Worm (Caenorhabditis elegans): ENCODE data around the gene cyp-29A2.

The cyp-29A2 gene

ce11 chrV:11196109-11196508 lies 21.3 kb upstream of the cyp-29A2 start, which contains the start of gene clc-6:
Gene clc-6 (minus strand): TSS chrV:11196209.
- no peak for TF ChIP-seq ces-1 (GFP tag; optimal IDR thresholded peaks at IDR 0.05)

ce11 chrV:11196631-11197258 lies 20.6 kb upstream of the cyp-29A2 start:
- no peak for TF ChIP-seq mab-5 (tag; optimal IDR thresholded peaks at IDR 0.05)
- TF ChIP-seq M03D4.4 (tag; optimal IDR thresholded peaks at IDR 0.05), result no peak
- TF ChIP-seq ham-2 (GFP tag; optimal IDR thresholded peaks at IDR 0.05), result no peak
- no peak for TF ChIP-seq mls-2 (tag; optimal IDR thresholded peaks at IDR 0.05)
- TF ChIP-seq lin-32 (GFP tag; optimal IDR thresholded peaks at IDR 0.05), result no peak
- TF ChIP-seq nhr-237 (tag; optimal IDR thresholded peaks at IDR 0.05), result no peak
- TF ChIP-seq sptf-1 (tag; optimal IDR thresholded peaks at IDR 0.05), result no peak
- TF ChIP-seq bed-3 (GFP tag; optimal IDR thresholded peaks at IDR 0.05), result no peak
- TF ChIP-seq cnd-1 (tag; optimal IDR thresholded peaks at IDR 0.05), result no peak

ce11 chrV:11198094-11198493 lies 19.3 kb upstream of the cyp-29A2 start:
- TF ChIP-seq blmp-1 (tag; optimal IDR thresholded peaks at IDR 0.05), result peak; percentile 55
- no peak for TF ChIP-seq unc-120 (tag; optimal IDR thresholded peaks at IDR 0.05; ENCODE audit: poor library complexity, severe bottlenecking)

DNA sequence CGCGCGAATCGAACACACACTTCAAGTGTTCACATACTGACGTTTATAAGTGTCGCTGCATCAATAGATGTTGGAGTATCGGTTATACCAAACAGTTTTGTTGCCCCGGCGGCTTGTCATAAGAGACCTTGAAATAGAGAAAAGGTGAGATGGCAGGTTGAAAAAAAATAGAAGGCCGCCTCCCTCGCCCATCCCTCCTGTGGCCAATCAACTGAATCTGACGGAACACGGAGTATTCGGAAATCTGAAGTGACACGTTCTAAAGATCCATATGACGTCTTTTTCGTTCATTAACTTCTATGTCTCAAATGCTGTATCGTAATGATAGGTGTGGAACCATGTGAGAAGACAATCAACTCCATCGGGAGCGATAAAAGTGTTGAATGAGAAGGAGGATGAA lies 17.9 kb upstream of the cyp-29A2 start:
- TF ChIP-seq bed-3 (GFP tag; optimal IDR thresholded peaks at IDR 0.05), result no peak
- no peak for TF ChIP-seq M03D4.4 (tag; optimal IDR thresholded peaks at IDR 0.05)
- TF ChIP-seq snpc-4 (tag; optimal IDR thresholded peaks at IDR 0.05), result no peak
- no peak for TF ChIP-seq elt-1 (tag; optimal IDR thresholded peaks at IDR 0.05; ENCODE audit: borderline replicate concordance, insufficient read depth)
- no peak for TF ChIP-seq pha-4 (tag; optimal IDR thresholded peaks at IDR 0.05)
- TF ChIP-seq mab-5 (tag; optimal IDR thresholded peaks at IDR 0.05), result no peak
- TF ChIP-seq elt-3 (tag; optimal IDR thresholded peaks at IDR 0.05), result no peak
- no peak for TF ChIP-seq lin-32 (GFP tag; optimal IDR thresholded peaks at IDR 0.05)
- TF ChIP-seq nhr-76 (tag; optimal IDR thresholded peaks at IDR 0.05), result no peak
- TF ChIP-seq ham-2 (GFP tag; optimal IDR thresholded peaks at IDR 0.05), result no peak
- TF ChIP-seq unc-39 (tag; optimal IDR thresholded peaks at IDR 0.05), result no peak
- TF ChIP-seq ces-1 (GFP tag; optimal IDR thresholded peaks at IDR 0.05), result no peak
- no peak for TF ChIP-seq nhr-2 (tag; optimal IDR thresholded peaks at IDR 0.05)
- no peak for TF ChIP-seq lin-13 (tag; optimal IDR thresholded peaks at IDR 0.05)
- no peak for TF ChIP-seq nhr-28 (tag; optimal IDR thresholded peaks at IDR 0.05)
- no peak for TF ChIP-seq nhr-237 (tag; optimal IDR thresholded peaks at IDR 0.05)

DNA sequence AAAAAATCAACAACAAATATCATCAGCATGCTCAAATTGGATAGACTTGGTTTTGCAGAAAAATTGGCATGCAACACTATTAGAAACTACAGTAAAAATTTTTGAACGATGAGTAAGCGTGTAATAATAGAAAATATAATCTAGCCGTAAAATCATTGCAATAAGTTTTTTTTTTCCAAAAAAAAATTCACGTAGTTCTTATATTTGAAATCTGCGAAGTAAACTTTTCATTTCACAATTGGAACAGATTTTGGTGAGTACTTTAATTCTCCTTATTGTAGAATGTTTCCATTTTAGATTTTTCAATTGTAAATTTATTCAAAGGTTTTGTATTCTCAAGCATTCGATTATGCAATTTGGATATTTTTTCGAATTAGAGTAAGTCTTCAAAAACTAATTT lies 17.1 kb upstream of the cyp-29A2 start, which contains the start of gene K10D6.3:
K10D6.3 (plus strand) TSS at position 301 of the 400 bp plus-strand sequence.
- TF ChIP-seq mab-5 (tag; optimal IDR thresholded peaks at IDR 0.05), result no peak
- no peak for TF ChIP-seq mep-1 (tag; optimal IDR thresholded peaks at IDR 0.05)
- no peak for TF ChIP-seq nhr-76 (tag; optimal IDR thresholded peaks at IDR 0.05)
- no peak for TF ChIP-seq blmp-1 (tag; optimal IDR thresholded peaks at IDR 0.05)
- no peak for TF ChIP-seq ztf-11 (tag; optimal IDR thresholded peaks at IDR 0.05)
- TF ChIP-seq mls-2 (tag; optimal IDR thresholded peaks at IDR 0.05), result no peak
- no peak for TF ChIP-seq nhr-28 (tag; optimal IDR thresholded peaks at IDR 0.05)

- TF ChIP-seq ceh-83 (GFP tag; optimal IDR thresholded peaks at IDR 0.05), result no peak
- TF ChIP-seq flh-1 (GFP tag; optimal IDR thresholded peaks at IDR 0.05), result no peak
- TF ChIP-seq ham-2 (GFP tag; optimal IDR thresholded peaks at IDR 0.05), result no peak
- TF ChIP-seq ceh-39 (tag; optimal IDR thresholded peaks at IDR 0.05), result no peak
- TF ChIP-seq pha-4 (tag; optimal IDR thresholded peaks at IDR 0.05), result no peak
- TF ChIP-seq lin-32 (GFP tag; optimal IDR thresholded peaks at IDR 0.05), result no peak
- no peak for TF ChIP-seq mep-1 (tag; optimal IDR thresholded peaks at IDR 0.05)
- TF ChIP-seq sem-2 (GFP tag; optimal IDR thresholded peaks at IDR 0.05), result no peak
- no peak for TF ChIP-seq unc-120 (tag; optimal IDR thresholded peaks at IDR 0.05; ENCODE audit: poor library complexity, severe bottlenecking)
- no peak for TF ChIP-seq ztf-11 (tag; optimal IDR thresholded peaks at IDR 0.05)
- TF ChIP-seq elt-1 (tag; optimal IDR thresholded peaks at IDR 0.05; ENCODE audit: borderline replicate concordance, insufficient read depth), result no peak
Measured at ce11 chrV:11201826-11202565, 15.4 kb upstream of the cyp-29A2 start, which contains the start of gene K10D6.4. Gene K10D6.4 (plus strand): TSS chrV:11201925.

Data from whole organism, mixed stage, embryonic.